Fruit fly (Drosophila melanogaster) whole organism, prepupa: ENCODE data around the gene SmydA-4.

Source experiments
- CG6163 ChIP-seq: fragments of 200-800 bp; sonication (Bioruptor generic); IDR thresholded peaks from 3 replicates; pipeline ENCODE4 v1.3.6; 2022; ENCODE audit warnings: missing biosample characterization, missing genetic modification characterization
- CG6808 ChIP-seq: fragments of 200-800 bp; sonication (Bioruptor generic); optimal IDR thresholded peaks from 3 replicates; lab custom pipeline; 2017; ENCODE audit warnings: missing biosample characterization, missing genetic modification characterization, mild to moderate bottlenecking, moderate library complexity, missing genetic modification reagents
- Eip78C ChIP-seq: fragments of 200-800 bp; sonication (Bioruptor generic); peaks from one replicate; lab custom pipeline; 2016; ENCODE audit warnings: missing biosample characterization, missing genetic modification characterization
- Ets96B ChIP-seq: fragments of 200-800 bp; optimal IDR thresholded peaks from 2 replicates; lab custom pipeline; 2019; ENCODE audit warnings: missing biosample characterization, mild to moderate bottlenecking, missing genetic modification characterization, moderate library complexity
- Lpt ChIP-seq: fragments of 200-800 bp; sonication (Bioruptor generic); optimal IDR thresholded peaks from 3 replicates; lab custom pipeline; 2016; ENCODE audit warnings: missing biosample characterization, missing genetic modification characterization
- OdsH ChIP-seq: fragments of 200-800 bp; sonication (Bioruptor generic); optimal IDR thresholded peaks from 3 replicates; lab custom pipeline; 2016; ENCODE audit warnings: missing biosample characterization, missing genetic modification characterization
- Sox102F ChIP-seq: fragments of 200-800 bp; sonication (Bioruptor generic); optimal IDR thresholded peaks from 2 replicates; lab custom pipeline; 2016; ENCODE audit warnings: missing biosample characterization, mild to moderate bottlenecking, missing genetic modification characterization
- dac ChIP-seq: fragments of 200-800 bp; sonication (Bioruptor generic); optimal IDR thresholded peaks from 2 replicates; lab custom pipeline; 2017; ENCODE audit warnings: missing biosample characterization, mild to moderate bottlenecking, missing genetic modification characterization
- esn ChIP-seq: fragments of 200-800 bp; sonication (Bioruptor generic); optimal IDR thresholded peaks from 2 replicates; lab custom pipeline; 2016; ENCODE audit warnings: missing biosample characterization, mild to moderate bottlenecking, missing genetic modification characterization, moderate library complexity
- fd59A ChIP-seq: fragments of 200-800 bp; sonication (Bioruptor generic); optimal IDR thresholded peaks from 2 replicates; lab custom pipeline; 2017; ENCODE audit warnings: missing biosample characterization, mild to moderate bottlenecking, missing genetic modification characterization, missing genetic modification reagents
- fd85E ChIP-seq: fragments of 200-800 bp; sonication (Bioruptor generic); optimal IDR thresholded peaks from 3 replicates; lab custom pipeline; 2016; ENCODE audit warnings: missing biosample characterization, missing genetic modification characterization
- svp ChIP-seq: fragments of 200-800 bp; sonication (Bioruptor generic); peaks from one replicate; lab custom pipeline; 2016; ENCODE audit warnings: missing biosample characterization, missing genetic modification characterization

- TF ChIP-seq OdsH (GFP tag; lab: Kevin White, UChicago) (no peak), Lpt (GFP tag; lab: Kevin White, UChicago) (no peak), Eip78C (GFP tag; lab: Kevin White, UChicago) (no peak), svp (peak; percentile 39), fd59A (no peak), Sox102F (GFP tag; lab: Kevin White, UChicago) (no peak), fd85E (GFP tag; lab: Kevin White, UChicago) (no peak), esn (GFP tag; lab: Kevin White, UChicago) (no peak), CG6163 (GFP tag; lab: Robert Waterston, UW) (no peak), CG6808 (GFP tag; lab: Kevin White, UChicago) (no peak), Ets96B (no peak), dac (no peak)
These were observed 41.7 kb downstream of the SmydA-4 start, which contains the start of gene sev for dm6 chrX:11086250-11086649.
